Worm (Caenorhabditis elegans) whole organism, young adult: Measurements from ENCODE around the gene F37C12.18.

Source experiments
- T26A5.8 ChIP-seq: sonication (generic microtip); optimal IDR thresholded peaks from 2 replicates; lab custom pipeline; 2016; ENCODE audit warnings: missing genetic modification characterization, missing compliant biosample characterization
- Y67H2A.10 ChIP-seq: fragments of 200-800 bp; sonication (Bioruptor generic); conservative IDR thresholded peaks from 2 replicates; pipeline ENCODE4 v1.3.6; 2022; ENCODE audit warnings: missing genetic modification reagents, missing genetic modification characterization, missing compliant biosample characterization
- ama-1 ChIP-seq, 3 experiments: fragments of 150-350 bp in 1 of 3; sonication (generic microtip) in 2 of 3; optimal IDR thresholded peaks; 2 replicates each; lab custom pipeline; 2014 to 2018; ENCODE audit warnings: missing biosample characterization in 2 of 3, missing genetic modification characterization in 2 of 3, missing genetic modification reagents in 2 of 3
- cebp-1 ChIP-seq, 2 experiments: fragments of 200-800 bp in 1 of 2; sonication (Bioruptor generic) in 1 of 2; sonication (generic microtip) in 1 of 2; IDR thresholded peaks in 1 of 2; optimal IDR thresholded peaks in 1 of 2; 2 replicates each; pipeline versions ENCODE4 v1.3.6 to Lab custom; 2017 to 2022; ENCODE audit warnings: missing compliant biosample characterization in 2 of 2, missing genetic modification characterization in 2 of 2, mild to moderate bottlenecking in 1 of 2, missing genetic modification reagents in 1 of 2, moderate library complexity in 1 of 2
- hlh-26 ChIP-seq: fragments of 200-800 bp; sonication (Bioruptor generic); conservative IDR thresholded peaks from 2 replicates; pipeline ENCODE4 v1.3.6; 2022; ENCODE audit warnings: missing genetic modification reagents, missing genetic modification characterization, missing compliant biosample characterization
- hmg-1.2 ChIP-seq: fragments of 200-800 bp; sonication (Bioruptor generic); IDR thresholded peaks from 2 replicates; pipeline ENCODE4 v1.3.6; 2022; ENCODE audit warnings: missing genetic modification reagents, missing genetic modification characterization, missing compliant biosample characterization
- let-607 ChIP-seq, 2 experiments: fragments of 200-800 bp in 1 of 2; sonication (Bioruptor generic) in 1 of 2; sonication (generic microtip) in 1 of 2; optimal IDR thresholded peaks; 2 replicates each; lab custom pipeline; 2016 to 2018; ENCODE audit warnings: mild to moderate bottlenecking in 2 of 2, missing compliant biosample characterization in 2 of 2, missing genetic modification characterization in 2 of 2, moderate library complexity in 2 of 2, missing genotype in 1 of 2
- madf-3 ChIP-seq: fragments of 200-800 bp; sonication (Bioruptor generic); IDR thresholded peaks from 2 replicates; pipeline ENCODE4 v1.3.6; 2022; ENCODE audit warnings: missing genetic modification reagents, missing genetic modification characterization, missing compliant biosample characterization
- nhr-120 ChIP-seq: fragments of 200-800 bp; sonication (Bioruptor generic); IDR thresholded peaks from 2 replicates; pipeline ENCODE4 v1.3.6; 2022; ENCODE audit warnings: missing genetic modification characterization, missing compliant biosample characterization
- repo-1 ChIP-seq: sonication (generic microtip); optimal IDR thresholded peaks from 2 replicates; lab custom pipeline; 2017; ENCODE audit warnings: mild to moderate bottlenecking, missing genetic modification characterization, missing compliant biosample characterization
- somi-1 ChIP-seq: fragments of 200-800 bp; sonication (Bioruptor generic); optimal IDR thresholded peaks from 2 replicates; lab custom pipeline; 2018; ENCODE audit warnings: mild to moderate bottlenecking, missing genetic modification characterization, missing compliant biosample characterization

- TF ChIP-seq nhr-120 (no peak), hlh-26 (GFP tag; lab: Robert Waterston, UW) (no peak), repo-1 (tag; lab: Kevin White, UChicago) (no peak), cebp-1 (GFP tag; IDR thresholded peaks at IDR 0.05; lab: Robert Waterston, UW) (no peak), cebp-1 (tag; optimal IDR thresholded peaks at IDR 0.05; lab: Kevin White, UChicago) (peak; percentile 72), somi-1 (no peak), madf-3 (GFP tag; lab: Robert Waterston, UW) (peak; percentile 84), T26A5.8 (tag; lab: Kevin White, UChicago) (no peak), ama-1 (optimal IDR thresholded peaks at IDR 0.05; lab: Kevin White, UChicago) (peak; percentile 2), ama-1 (GFP tag; optimal IDR thresholded peaks at IDR 0.05; lab: Kevin White, UChicago) (peak in 1 of 2 experiments; percentile 29), Y67H2A.10 (peak; percentile 59), let-607 (tag; optimal IDR thresholded peaks at IDR 0.05; lab: Kevin White, UChicago) (peak in 1 of 2 experiments; percentile 42), hmg-1.2 (GFP tag; lab: Robert Waterston, UW) (peak; percentile 86)
These were observed 12.8 kb upstream of the F37C12.18 start, which contains the start of gene rpl-6 for ce11 chrIII:7207903-7208497.
